Fruit fly (Drosophila melanogaster): ENCODE data around the gene His2Av.

Gene His2Av

dm6 chr3R:26866577-26867456, at the start of gene His2Av, which contains the start of gene ball (continued):
- TF ChIP-seq fd64A (GFP tag; optimal IDR thresholded peaks at IDR 0.05) (no peak), ems (GFP tag; optimal IDR thresholded peaks at IDR 0.05) (peak; percentile 88), Dek (tag; optimal IDR thresholded peaks at IDR 0.05) (peak; percentile 70), CG9817 (tag; optimal IDR thresholded peaks at IDR 0.05) (peak; percentile 79), inv (GFP tag; IDR thresholded peaks at IDR 0.05; ENCODE audit: partially characterized antibody) (peak; percentile 86), CG11247 (GFP tag; IDR thresholded peaks at IDR 0.05) (peak; percentile 83), disco-r (GFP tag; optimal IDR thresholded peaks at IDR 0.05) (peak; percentile 73), jumu (GFP tag; optimal IDR thresholded peaks at IDR 0.05) (peak; percentile 94), Hr78 (GFP tag; optimal IDR thresholded peaks at IDR 0.05) (no peak), Nf-YB (GFP tag; optimal IDR thresholded peaks at IDR 0.05) (peak; percentile 47), CG32772 (GFP tag; IDR thresholded peaks at IDR 0.05) (peak; percentile 83), CG12299 (tag; optimal IDR thresholded peaks at IDR 0.05) (peak; percentile 73), Dip2 (GFP tag; IDR thresholded peaks at IDR 0.05) (no peak), CG17359 (tag; optimal IDR thresholded peaks at IDR 0.05) (peak; percentile 83), stwl (tag; optimal IDR thresholded peaks at IDR 0.05) (peak; percentile 84), CG16815 (GFP tag; optimal IDR thresholded peaks at IDR 0.05) (peak; percentile 71), CG5245 (GFP tag; optimal IDR thresholded peaks at IDR 0.05) (peak; percentile 81), C15 (GFP tag; IDR thresholded peaks at IDR 0.05) (peak; percentile 65), YL-1 (GFP tag; optimal IDR thresholded peaks at IDR 0.05) (peak; percentile 83), TFAM (GFP tag; optimal IDR thresholded peaks at IDR 0.05) (no peak), H15 (GFP tag; IDR thresholded peaks at IDR 0.05) (peak; percentile 83), slbo (GFP tag; IDR thresholded peaks at IDR 0.05) (peak; percentile 91), CG9876 (GFP tag; optimal IDR thresholded peaks at IDR 0.05) (peak; percentile 66), B-H2 (GFP tag; optimal IDR thresholded peaks at IDR 0.05) (peak; percentile 86), nmo (GFP tag; optimal IDR thresholded peaks at IDR 0.05) (peak; percentile 84), dan (GFP tag; IDR thresholded peaks at IDR 0.05) (no peak), CG18764 (GFP tag; optimal IDR thresholded peaks at IDR 0.05) (peak; percentile 80), CG4854 (GFP tag; optimal IDR thresholded peaks at IDR 0.05) (peak; percentile 72), CG9727 (GFP tag; optimal IDR thresholded peaks at IDR 0.05) (peak; percentile 87), eve (GFP tag; optimal IDR thresholded peaks at IDR 0.05) (no peak), GATAe (GFP tag; conservative IDR thresholded peaks at IDR 0.05) (peak; percentile 51; the same call in 1 of the 2 replicates), wdn (GFP tag; IDR thresholded peaks at IDR 0.05) (peak; percentile 84), pfk (GFP tag; optimal IDR thresholded peaks at IDR 0.05) (no peak), Asciz (GFP tag; optimal IDR thresholded peaks at IDR 0.05) (peak; percentile 28), en (GFP tag; optimal IDR thresholded peaks at IDR 0.05) (peak; percentile 62), CG12659 (GFP tag; optimal IDR thresholded peaks at IDR 0.05) (peak; percentile 89), sens-2 (GFP tag; IDR thresholded peaks at IDR 0.05) (peak; percentile 61), Rx (GFP tag; IDR thresholded peaks at IDR 0.05) (peak; percentile 70), ssp (GFP tag; IDR thresholded peaks at IDR 0.05) (peak; percentile 65), CG12236 (GFP tag; optimal IDR thresholded peaks at IDR 0.05) (peak; percentile 75), Oli (tag; optimal IDR thresholded peaks at IDR 0.05) (peak; percentile 63), CG8359 (GFP tag; optimal IDR thresholded peaks at IDR 0.05; ENCODE audit: borderline replicate concordance) (no peak), Ada2b (GFP tag; IDR thresholded peaks at IDR 0.05) (peak; percentile 78), Hand (GFP tag; optimal IDR thresholded peaks at IDR 0.05) (peak; percentile 4), ken (GFP tag; IDR thresholded peaks at IDR 0.05) (peak; percentile 76), Rfx (GFP tag; IDR thresholded peaks at IDR 0.05) (peak; percentile 89), CHES-1-like (GFP tag; optimal IDR thresholded peaks at IDR 0.05) (peak; percentile 93), Ptx1 (GFP tag; IDR thresholded peaks at IDR 0.05) (peak; percentile 85), CG16813 (GFP tag; IDR thresholded peaks at IDR 0.05; ENCODE audit: partially characterized antibody) (peak; percentile 93)
